Fruit fly (Drosophila melanogaster): Measurements from ENCODE around the gene CG43998.

Gene CG43998

dm6 chr3R:23933684-23934575 is 5.1 kb upstream of the CG43998 start, which contains the start of gene CG5854 (continued):
- peak; percentile 96 for TF ChIP-seq CG11762 (GFP tag; optimal IDR thresholded peaks at IDR 0.05; ENCODE audit: insufficient read depth)
- TF ChIP-seq Sox14 (GFP tag; optimal IDR thresholded peaks at IDR 0.05) = peak; percentile 98
- TF ChIP-seq CG6792 (GFP tag; optimal IDR thresholded peaks at IDR 0.05) = peak; percentile 96
- TF ChIP-seq Blimp-1 (GFP tag; optimal IDR thresholded peaks at IDR 0.05) = peak; percentile 72
- TF ChIP-seq dsx (GFP tag; optimal IDR thresholded peaks at IDR 0.05; ENCODE audit: poor library complexity, severe bottlenecking) = peak; percentile 93
- peak; percentile 97 for TF ChIP-seq Met (GFP tag; optimal IDR thresholded peaks at IDR 0.05)
- peak; percentile 98 for TF ChIP-seq CG7368 (GFP tag; optimal IDR thresholded peaks at IDR 0.05)
- peak; percentile 92 for TF ChIP-seq CG3032 (tag; optimal IDR thresholded peaks at IDR 0.05)
- peak; percentile 97 for TF ChIP-seq CG1621 (tag; optimal IDR thresholded peaks at IDR 0.05)
- TF ChIP-seq CG34406 (GFP tag; optimal IDR thresholded peaks at IDR 0.05) = peak; percentile 96

DNA sequence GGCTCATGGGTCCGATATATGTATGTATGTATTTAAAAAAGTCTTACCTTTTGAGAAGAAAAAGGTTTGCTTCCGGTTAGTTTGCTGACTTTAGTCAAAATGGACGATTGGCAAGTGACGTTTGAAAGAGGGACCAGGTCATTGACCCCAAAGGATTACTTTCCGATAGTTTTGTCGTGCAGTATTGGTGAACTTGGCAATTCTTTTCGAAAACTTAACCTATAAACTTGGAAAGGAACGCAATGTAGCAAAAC is 4.6 kb upstream of the CG43998 start, which contains the start of gene RpS19b:
Gene RpS19b, minus strand, starts transcription at position 101 of the 254 bp plus-strand sequence.
- no peak for TF ChIP-seq lz (GFP tag; optimal IDR thresholded peaks at IDR 0.05)
- TF ChIP-seq CG8119 (GFP tag; IDR thresholded peaks at IDR 0.05) = no peak
- TF ChIP-seq Sox15 (GFP tag; optimal IDR thresholded peaks at IDR 0.05) = no peak
- TF ChIP-seq CG11902 (GFP tag; optimal IDR thresholded peaks at IDR 0.05) = no peak

DNA sequence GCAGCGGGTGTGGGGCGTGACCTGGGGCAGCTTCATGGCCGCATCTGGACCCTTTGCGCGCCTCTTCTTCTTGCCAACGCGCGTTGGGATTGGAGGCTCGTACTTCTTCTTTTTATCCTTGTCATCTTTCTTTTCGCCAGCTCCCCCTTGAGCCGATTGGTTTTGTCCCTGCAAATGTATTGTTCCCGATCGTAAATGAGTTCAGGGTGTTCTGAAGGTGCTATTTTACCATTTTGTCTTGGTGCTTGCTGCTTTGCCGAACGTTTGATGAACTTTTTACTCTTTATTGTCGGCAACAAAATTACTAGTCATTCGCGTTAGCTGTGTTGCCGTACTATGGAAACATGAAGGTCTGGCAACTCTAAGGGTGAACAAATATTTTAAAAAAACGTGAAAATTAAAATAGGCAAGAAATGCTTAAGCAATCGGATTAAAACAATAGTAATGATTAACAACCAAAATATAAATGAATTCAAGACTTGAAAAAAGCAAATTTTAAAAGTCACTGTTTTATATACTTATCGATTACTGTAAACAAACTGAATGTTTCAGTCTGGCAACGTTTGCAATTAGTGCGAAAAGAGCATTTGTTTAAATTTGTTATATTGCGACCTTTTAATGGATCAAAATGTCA is 2.4 kb upstream of the CG43998 start, which contains the start of the genes Rpt2 and CG13599:
Gene Rpt2, minus strand, starts transcription at position 464 of the 634 bp plus-strand sequence.
Gene CG13599, plus strand, starts transcription at position 545 of the 634 bp plus-strand sequence.
- TF ChIP-seq CG8119 (GFP tag; IDR thresholded peaks at IDR 0.05) = no peak
- no peak for TF ChIP-seq fd59A (GFP tag; optimal IDR thresholded peaks at IDR 0.05)
- no peak for TF ChIP-seq Met (GFP tag; optimal IDR thresholded peaks at IDR 0.05)
- no peak for TF ChIP-seq fd85E (GFP tag; optimal IDR thresholded peaks at IDR 0.05)
- peak; percentile 93 for TF ChIP-seq fkh (GFP tag; optimal IDR thresholded peaks at IDR 0.05)
- no peak for TF ChIP-seq CG11762 (GFP tag; optimal IDR thresholded peaks at IDR 0.05; ENCODE audit: insufficient read depth)
- TF ChIP-seq Hr39 (GFP tag; optimal IDR thresholded peaks at IDR 0.05) = no peak
- TF ChIP-seq CG6808 (GFP tag; optimal IDR thresholded peaks at IDR 0.05) = no peak
- TF ChIP-seq OdsH (GFP tag; optimal IDR thresholded peaks at IDR 0.05) = no peak
- no peak for TF ChIP-seq acj6 (GFP tag; optimal IDR thresholded peaks at IDR 0.05)
- no peak for TF ChIP-seq CG10669 (GFP tag; optimal IDR thresholded peaks at IDR 0.05)
- TF ChIP-seq CG7368 (GFP tag; optimal IDR thresholded peaks at IDR 0.05) = no peak
- TF ChIP-seq CG15336 (GFP tag; IDR thresholded peaks at IDR 0.05) = no peak
- TF ChIP-seq CG3919 (GFP tag; optimal IDR thresholded peaks at IDR 0.05) = no peak
- no peak for TF ChIP-seq CG6854 (GFP tag; optimal IDR thresholded peaks at IDR 0.05)
- no peak for TF ChIP-seq ss (GFP tag; optimal IDR thresholded peaks at IDR 0.05)
- no peak for TF ChIP-seq net (GFP tag; optimal IDR thresholded peaks at IDR 0.05)
- no peak for TF ChIP-seq CG1621 (tag; optimal IDR thresholded peaks at IDR 0.05)
- TF ChIP-seq CG8632 (GFP tag; optimal IDR thresholded peaks at IDR 0.05) = no peak
- TF ChIP-seq vri (GFP tag; optimal IDR thresholded peaks at IDR 0.05) = no peak
- no peak for TF ChIP-seq CG6792 (GFP tag; optimal IDR thresholded peaks at IDR 0.05)
- TF ChIP-seq Ets96B (tag; optimal IDR thresholded peaks at IDR 0.05) = no peak
- TF ChIP-seq topi (GFP tag; optimal IDR thresholded peaks at IDR 0.05) = no peak
- no peak for TF ChIP-seq eg (GFP tag; IDR thresholded peaks at IDR 0.05)
- no peak for TF ChIP-seq CG11294 (GFP tag; IDR thresholded peaks at IDR 0.05)
- TF ChIP-seq CG11902 (GFP tag; optimal IDR thresholded peaks at IDR 0.05) = no peak
- no peak for TF ChIP-seq Gug (GFP tag; IDR thresholded peaks at IDR 0.05)
- TF ChIP-seq pdm3 (GFP tag; optimal IDR thresholded peaks at IDR 0.05) = no peak
- no peak for TF ChIP-seq CG34406 (GFP tag; optimal IDR thresholded peaks at IDR 0.05)
- no peak for TF ChIP-seq Sox15 (GFP tag; optimal IDR thresholded peaks at IDR 0.05)
- TF ChIP-seq esn (GFP tag; optimal IDR thresholded peaks at IDR 0.05) = peak; percentile 51
- no peak for TF ChIP-seq CG6163 (GFP tag; IDR thresholded peaks at IDR 0.05)
- TF ChIP-seq Lpt (GFP tag; optimal IDR thresholded peaks at IDR 0.05) = no peak
- TF ChIP-seq CG3032 (tag; optimal IDR thresholded peaks at IDR 0.05) = peak; percentile 4
- TF ChIP-seq Eip93F (GFP tag; optimal IDR thresholded peaks at IDR 0.05) = no peak
- TF ChIP-seq Hr38 (GFP tag; optimal IDR thresholded peaks at IDR 0.05) = no peak
- no peak for TF ChIP-seq svp (GFP tag)
- peak; percentile 19 for TF ChIP-seq Eip78C (GFP tag)
- TF ChIP-seq CG9139 (GFP tag; optimal IDR thresholded peaks at IDR 0.05) = no peak
- no peak for TF ChIP-seq salr (GFP tag; optimal IDR thresholded peaks at IDR 0.05)

Measured in whole organism, prepupa.